Worm (Caenorhabditis elegans): ENCODE results near the gene T11F9.7.

T11F9.7 gene

DNA sequence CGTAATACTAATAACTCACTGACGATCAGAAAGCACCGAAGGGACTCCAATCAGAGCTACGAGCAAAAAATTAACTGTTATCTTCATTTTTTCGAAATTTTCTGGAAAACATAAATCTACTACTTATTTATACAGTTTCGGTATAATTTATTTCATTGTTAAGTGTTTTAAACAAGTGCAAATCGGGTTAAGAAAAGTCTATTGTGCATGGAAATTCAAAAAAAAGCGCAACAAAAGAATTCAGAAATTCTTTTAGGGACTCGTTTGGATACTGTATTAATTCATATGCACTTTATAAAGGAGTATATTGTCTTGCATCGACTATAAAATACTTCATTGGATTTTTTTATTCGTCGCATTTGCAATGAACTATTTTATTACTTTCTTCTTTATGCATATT lies 3.5 kb upstream of the T11F9.7 start, which contains the start of the genes nas-20 and nas-21:
TSS of gene nas-20 (minus strand) at position 101 of the 400 bp plus-strand sequence.
TSS of gene nas-21 (plus strand) at position 356 of the 400 bp plus-strand sequence.
- TF ChIP-seq mxl-1 (tag; optimal IDR thresholded peaks at IDR 0.05) (no peak), D2030.7 (GFP tag; IDR thresholded peaks at IDR 0.05) (no peak), gei-17 (GFP tag; optimal IDR thresholded peaks at IDR 0.05) (no peak), nhr-80 (tag; optimal IDR thresholded peaks at IDR 0.05) (no peak), ztf-28 (GFP tag; IDR thresholded peaks at IDR 0.05) (no peak), egrh-3 (GFP tag; IDR thresholded peaks at IDR 0.05) (no peak), dpff-1 (tag; optimal IDR thresholded peaks at IDR 0.05) (no peak), B0336.3 (GFP tag; IDR thresholded peaks at IDR 0.05) (no peak), egl-18 (GFP tag; IDR thresholded peaks at IDR 0.05) (no peak), ets-4 (GFP tag; optimal IDR thresholded peaks at IDR 0.05) (no peak), lir-1 (GFP tag; conservative IDR thresholded peaks at IDR 0.05) (no peak), K12H6.12 (tag; optimal IDR thresholded peaks at IDR 0.05) (no peak), mes-4 (tag; optimal IDR thresholded peaks at IDR 0.05) (no peak), ceh-40 (GFP tag; IDR thresholded peaks at IDR 0.05) (no peak), mcd-1 (GFP tag; IDR thresholded peaks at IDR 0.05) (no peak), efl-1 (GFP tag; optimal IDR thresholded peaks at IDR 0.05) (no peak), K11D2.4 (GFP tag; IDR thresholded peaks at IDR 0.05) (no peak), hrde-1 (tag; optimal IDR thresholded peaks at IDR 0.05; ENCODE audit: borderline replicate concordance) (no peak)

ce11 chrV:11474399-11474798 lies 1.3 kb upstream of the T11F9.7 start, which contains the start of gene nas-22:
Gene nas-22 (plus strand): TSS chrV:11474699.
- TF ChIP-seq lin-54 (GFP tag; optimal IDR thresholded peaks at IDR 0.05) (no peak), Y67H2A.10 (GFP tag; conservative IDR thresholded peaks at IDR 0.05) (no peak)

- TF ChIP-seq D2030.7 (GFP tag; IDR thresholded peaks at IDR 0.05), result peak; percentile 81
- peak; percentile 8; the same call in 1 of the 2 replicates for TF ChIP-seq F39B2.1 (GFP tag; IDR thresholded peaks at IDR 0.05)
- peak; percentile 54 for TF ChIP-seq hmg-1.2 (GFP tag; IDR thresholded peaks at IDR 0.05)
- peak; percentile 91 for TF ChIP-seq snpc-1.1 (tag; optimal IDR thresholded peaks at IDR 0.05; ENCODE audit: insufficient read depth)
- peak; percentile 76 for TF ChIP-seq snpc-4 (GFP tag; optimal IDR thresholded peaks at IDR 0.05)
- TF ChIP-seq snpc-4 (tag; optimal IDR thresholded peaks at IDR 0.05), result peak; percentile 56 to 92 (median 84)
- TF ChIP-seq lsl-1 (GFP tag; optimal IDR thresholded peaks at IDR 0.05), result peak; percentile 31
- peak; percentile 0 for TF ChIP-seq efl-1 (GFP tag; optimal IDR thresholded peaks at IDR 0.05)
- TF ChIP-seq rcor-1 (GFP tag; IDR thresholded peaks at IDR 0.05), result peak; percentile 33; the same call in 1 of the 2 replicates
- TF ChIP-seq dox-1 (GFP tag; IDR thresholded peaks at IDR 0.05), result peak; percentile 66
- TF ChIP-seq snpc-3.4 (tag; optimal IDR thresholded peaks at IDR 0.05), result peak; percentile 47
- peak; percentile 49; the same call in 1 of the 2 replicates for TF ChIP-seq attf-6 (GFP tag; IDR thresholded peaks at IDR 0.05)
- TF ChIP-seq F49E8.2 (tag; optimal IDR thresholded peaks at IDR 0.05; ENCODE audit: insufficient read depth), result peak; percentile 33
- TF ChIP-seq tbp1 (GFP tag; optimal IDR thresholded peaks at IDR 0.05), result peak; percentile 53
- peak; percentile 35; the same call in 1 of the 2 replicates for TF ChIP-seq madf-8 (GFP tag; conservative IDR thresholded peaks at IDR 0.05)
- peak; percentile 12 for TF ChIP-seq xnd-1 (tag; optimal IDR thresholded peaks at IDR 0.05)
- peak; percentile 46; the same call in 1 of the 2 replicates for TF ChIP-seq B0336.3 (GFP tag; IDR thresholded peaks at IDR 0.05)
- TF ChIP-seq ekl-4 (GFP tag; IDR thresholded peaks at IDR 0.05), result 0 out of 2 replicates have a peak, but pooled peaks have one; percentile 62
- TF ChIP-seq F33H1.4 (GFP tag; IDR thresholded peaks at IDR 0.05), result peak; percentile 26
Measured at ce11 chrV:11478028-11478427, 2.3 kb downstream of the T11F9.7 start.
